Fruit fly (Drosophila melanogaster) whole organism, embryonic: ENCODE data around the gene Amun.

Experiments
- Blimp-1 ChIP-seq: fragments of 200-800 bp; sonication (Bioruptor generic); optimal IDR thresholded peaks from 3 replicates; lab custom pipeline; 2018; ENCODE audit warnings: missing biosample characterization, missing genetic modification characterization, mild to moderate bottlenecking, moderate library complexity, missing genetic modification reagents
- CG12391 ChIP-seq: fragments of 200-800 bp; sonication (Bioruptor generic); optimal IDR thresholded peaks from 3 replicates; lab custom pipeline; 2018; ENCODE audit warnings: missing biosample characterization, mild to moderate bottlenecking, missing genetic modification characterization, moderate library complexity
- CG12659 ChIP-seq: fragments of 200-800 bp; sonication (Bioruptor generic); optimal IDR thresholded peaks from 3 replicates; lab custom pipeline; 2017; ENCODE audit warnings: mild to moderate bottlenecking, missing biosample characterization, missing genetic modification reagents, missing genetic modification characterization
- CG14667 ChIP-seq: fragments of 200-800 bp; sonication (Bioruptor generic); IDR thresholded peaks from 2 replicates; pipeline ENCODE4 v1.3.6; 2022; ENCODE audit warnings: missing biosample characterization, missing genetic modification characterization
- CG14710 ChIP-seq: fragments of 200-800 bp; sonication (Bioruptor generic); optimal IDR thresholded peaks from 3 replicates; lab custom pipeline; 2019; ENCODE audit warnings: missing biosample characterization, mild to moderate bottlenecking, missing genetic modification characterization, moderate library complexity
- CG16815 ChIP-seq: fragments of 200-800 bp; sonication (Bioruptor generic); optimal IDR thresholded peaks from 3 replicates; lab custom pipeline; 2017; ENCODE audit warnings: missing biosample characterization, mild to moderate bottlenecking, missing genetic modification characterization
- CG17829 ChIP-seq: fragments of 200-800 bp; optimal IDR thresholded peaks from 2 replicates; lab custom pipeline; 2019; ENCODE audit warnings: missing biosample characterization, mild to moderate bottlenecking, missing genetic modification characterization, moderate library complexity
- CG2116 ChIP-seq: fragments of 200-800 bp; sonication (Bioruptor generic); optimal IDR thresholded peaks from 3 replicates; lab custom pipeline; 2018; ENCODE audit warnings: missing biosample characterization, mild to moderate bottlenecking, missing genetic modification characterization
- CG2712 ChIP-seq: fragments of 200-800 bp; optimal IDR thresholded peaks from 3 replicates; lab custom pipeline; 2019; ENCODE audit warnings: missing biosample characterization, mild to moderate bottlenecking, missing genetic modification characterization, moderate library complexity
- CG3838 ChIP-seq: fragments of 200-800 bp; sonication (Bioruptor generic); optimal IDR thresholded peaks from 3 replicates; lab custom pipeline; 2016; ENCODE audit warnings: missing biosample characterization, missing genetic modification characterization
- CG6689 ChIP-seq: fragments of 200-800 bp; sonication (Bioruptor generic); IDR thresholded peaks from 2 replicates; pipeline ENCODE4 v1.3.6; 2022; ENCODE audit warnings: missing biosample characterization, missing genetic modification characterization
- CG7271 ChIP-seq: fragments of 200-800 bp; sonication (Bioruptor generic); optimal IDR thresholded peaks from 2 replicates; lab custom pipeline; 2018; ENCODE audit warnings: missing biosample characterization, mild to moderate bottlenecking, missing genetic modification characterization, moderate library complexity
- CG8388 ChIP-seq: fragments of 200-800 bp; sonication (Bioruptor generic); optimal IDR thresholded peaks from 2 replicates; lab custom pipeline; 2019; ENCODE audit warnings: missing biosample characterization, mild to moderate bottlenecking, missing genetic modification characterization, moderate library complexity
- CG9797 ChIP-seq: fragments of 200-800 bp; sonication (Bioruptor generic); optimal IDR thresholded peaks from 3 replicates; lab custom pipeline; 2018; ENCODE audit warnings: missing biosample characterization, mild to moderate bottlenecking, missing genetic modification characterization
- Chrac-16 ChIP-seq: fragments of 200-800 bp; sonication (Bioruptor generic); optimal IDR thresholded peaks from 3 replicates; lab custom pipeline; 2016; ENCODE audit warnings: missing biosample characterization, missing genetic modification characterization
- Dll ChIP-seq: fragments of 200-800 bp; sonication (Bioruptor generic); IDR thresholded peaks from 4 replicates; pipeline ENCODE4 v1.3.6; 2022; ENCODE audit warnings: missing biosample characterization, missing genetic modification characterization; ENCODE audit not compliant: partially characterized antibody
- Fer3 ChIP-seq: fragments of 200-800 bp; sonication (Bioruptor generic); optimal IDR thresholded peaks from 2 replicates; lab custom pipeline; 2018; ENCODE audit warnings: missing biosample characterization, mild to moderate bottlenecking, missing genetic modification characterization, moderate library complexity
- Hmr ChIP-seq: fragments of 200-800 bp; sonication (Bioruptor generic); optimal IDR thresholded peaks from 3 replicates; lab custom pipeline; 2017; ENCODE audit warnings: mild to moderate bottlenecking, missing biosample characterization, missing genetic modification reagents, missing genetic modification characterization
- Max ChIP-seq: fragments of 200-800 bp; sonication (Bioruptor generic); optimal IDR thresholded peaks from 2 replicates; lab custom pipeline; 2016; ENCODE audit warnings: missing biosample characterization, mild to moderate bottlenecking, missing genetic modification characterization
- NC2α ChIP-seq: fragments of 200-800 bp; sonication (Bioruptor generic); optimal IDR thresholded peaks from 2 replicates; lab custom pipeline; 2016; ENCODE audit warnings: missing biosample characterization, missing genetic modification characterization
- Six4 ChIP-seq: fragments of 200-800 bp; sonication (Bioruptor generic); optimal IDR thresholded peaks from 2 replicates; lab custom pipeline; 2016; ENCODE audit warnings: missing biosample characterization, missing genetic modification characterization
- Sry-β ChIP-seq: fragments of 200-800 bp; sonication (Bioruptor generic); optimal IDR thresholded peaks from 2 replicates; lab custom pipeline; 2018; ENCODE audit warnings: missing biosample characterization, mild to moderate bottlenecking, missing genetic modification characterization, moderate library complexity
- Ssrp ChIP-seq: fragments of 200-800 bp; sonication (Bioruptor generic); optimal IDR thresholded peaks from 2 replicates; lab custom pipeline; 2018; ENCODE audit warnings: missing biosample characterization, mild to moderate bottlenecking, missing genetic modification characterization, moderate library complexity
- Vsx1 ChIP-seq: fragments of 200-800 bp; sonication (Bioruptor generic); optimal IDR thresholded peaks from 2 replicates; lab custom pipeline; 2017; ENCODE audit warnings: missing biosample characterization, mild to moderate bottlenecking, missing genetic modification characterization, missing genetic modification reagents
- Xrp1 ChIP-seq: fragments of 200-800 bp; sonication (Bioruptor generic); IDR thresholded peaks from 2 replicates; pipeline ENCODE4 v1.3.6; 2022; ENCODE audit warnings: missing biosample characterization, missing genetic modification characterization
- al ChIP-seq: fragments of 200-800 bp; sonication (Bioruptor generic); IDR thresholded peaks from 2 replicates; pipeline ENCODE4 v1.3.6; 2022; ENCODE audit warnings: missing biosample characterization, missing genetic modification characterization
- amos ChIP-seq: fragments of 200-800 bp; sonication (Bioruptor generic); IDR thresholded peaks from 2 replicates; pipeline ENCODE4 v1.3.6; 2022; ENCODE audit warnings: missing biosample characterization, missing genetic modification characterization; ENCODE audit not compliant: partially characterized antibody
- bbx ChIP-seq: fragments of 200-800 bp; sonication (Bioruptor generic); IDR thresholded peaks from 2 replicates; pipeline ENCODE4 v1.3.6; 2022; ENCODE audit warnings: missing biosample characterization, missing genetic modification characterization; ENCODE audit not compliant: partially characterized antibody
- br ChIP-seq: fragments of >200 bp; optimal IDR thresholded peaks from 2 replicates; lab custom pipeline; 2017
- cg ChIP-seq: fragments of 200-800 bp; sonication (Bioruptor generic); optimal IDR thresholded peaks from 3 replicates; lab custom pipeline; 2019; ENCODE audit warnings: missing biosample characterization, mild to moderate bottlenecking, missing genetic modification characterization, moderate library complexity
- chm ChIP-seq: fragments of 200-800 bp; sonication (Bioruptor generic); IDR thresholded peaks from 2 replicates; pipeline ENCODE4 v1.3.6; 2022; ENCODE audit warnings: missing biosample characterization, missing genetic modification characterization
- ci ChIP-seq: fragments of 200-800 bp; sonication (Bioruptor generic); IDR thresholded peaks from 3 replicates; pipeline ENCODE4 v1.3.6; 2022; ENCODE audit warnings: missing biosample characterization, missing genetic modification characterization
- corto ChIP-seq: fragments of 200-800 bp; sonication (Bioruptor generic); optimal IDR thresholded peaks from 2 replicates; lab custom pipeline; 2016; ENCODE audit warnings: missing biosample characterization, mild to moderate bottlenecking, missing genetic modification characterization, moderate library complexity
- dpn ChIP-seq, 2 experiments: fragments of 200-800 bp; sonication (Bioruptor generic); optimal IDR thresholded peaks; 3 replicates each; lab custom pipeline; 2016; ENCODE audit warnings: missing biosample characterization in 2 of 2, missing genetic modification characterization in 2 of 2
- gsb-n ChIP-seq: fragments of 200-800 bp; sonication (Bioruptor generic); optimal IDR thresholded peaks from 3 replicates; lab custom pipeline; 2018; ENCODE audit warnings: missing biosample characterization, mild to moderate bottlenecking, missing genetic modification characterization
- ind ChIP-seq: fragments of 200-800 bp; sonication (Bioruptor generic); optimal IDR thresholded peaks from 3 replicates; lab custom pipeline; 2016; ENCODE audit warnings: missing biosample characterization, missing genetic modification characterization
- kah ChIP-seq: fragments of 200-800 bp; sonication (Bioruptor generic); optimal IDR thresholded peaks from 2 replicates; lab custom pipeline; 2018; ENCODE audit warnings: missing biosample characterization, mild to moderate bottlenecking, missing genetic modification characterization
- kni ChIP-seq: fragments of 200-800 bp; sonication (Bioruptor generic); optimal IDR thresholded peaks from 3 replicates; lab custom pipeline; 2017; ENCODE audit warnings: mild to moderate bottlenecking, missing biosample characterization, missing genetic modification reagents, missing genetic modification characterization
- lilli ChIP-seq: fragments of 200-800 bp; sonication (Bioruptor generic); optimal IDR thresholded peaks from 3 replicates; lab custom pipeline; 2016; ENCODE audit warnings: missing biosample characterization, missing genetic modification characterization
- nerfin-2 ChIP-seq: fragments of 200-800 bp; sonication (Bioruptor generic); IDR thresholded peaks from 2 replicates; pipeline ENCODE4 v1.3.6; 2022; ENCODE audit warnings: missing biosample characterization, missing genetic modification characterization; ENCODE audit not compliant: partially characterized antibody
- nmo ChIP-seq: fragments of 200-800 bp; sonication (Bioruptor generic); optimal IDR thresholded peaks from 2 replicates; lab custom pipeline; 2018; ENCODE audit warnings: missing biosample characterization, mild to moderate bottlenecking, missing genetic modification characterization, moderate library complexity
- otp ChIP-seq: fragments of 200-800 bp; sonication (Bioruptor generic); IDR thresholded peaks from 3 replicates; pipeline ENCODE4, ENCODE4 v1.3.6; 2022; ENCODE audit warnings: missing biosample characterization, missing genetic modification characterization
- pan ChIP-seq, 4 experiments: fragments of >200 bp in 3 of 4; fragments of 200-800 bp in 1 of 4; sonication (Bioruptor generic) in 1 of 4; optimal IDR thresholded peaks in 3 of 4; IDR thresholded peaks in 1 of 4; 2 replicates each; pipeline versions ENCODE4 v1.3.6 to Lab custom; 2017 to 2022; ENCODE audit warnings: missing biosample characterization in 2 of 4, missing genetic modification characterization in 2 of 4, mixed read lengths in 1 of 4
- phol ChIP-seq: fragments of 200-800 bp; sonication (Bioruptor generic); optimal IDR thresholded peaks from 3 replicates; lab custom pipeline; 2018; ENCODE audit warnings: missing biosample characterization, mild to moderate bottlenecking, missing genetic modification characterization, moderate library complexity
- pzg ChIP-seq: fragments of 200-800 bp; sonication (Bioruptor generic); optimal IDR thresholded peaks from 3 replicates; lab custom pipeline; 2018; ENCODE audit warnings: missing biosample characterization, mild to moderate bottlenecking, missing genetic modification characterization, moderate library complexity
- sisA ChIP-seq: fragments of 200-800 bp; sonication (Bioruptor generic); IDR thresholded peaks from 2 replicates; pipeline ENCODE4 v1.3.6; 2022; ENCODE audit warnings: missing biosample characterization, missing genetic modification characterization
- trem ChIP-seq: fragments of 200-800 bp; optimal IDR thresholded peaks from 3 replicates; lab custom pipeline; 2019; ENCODE audit warnings: missing biosample characterization, mild to moderate bottlenecking, missing genetic modification characterization, moderate library complexity
- unpg ChIP-seq: fragments of 200-800 bp; sonication (Bioruptor generic); optimal IDR thresholded peaks from 3 replicates; lab custom pipeline; 2018; ENCODE audit warnings: missing biosample characterization, mild to moderate bottlenecking, missing genetic modification characterization, moderate library complexity

Amun gene

DNA sequence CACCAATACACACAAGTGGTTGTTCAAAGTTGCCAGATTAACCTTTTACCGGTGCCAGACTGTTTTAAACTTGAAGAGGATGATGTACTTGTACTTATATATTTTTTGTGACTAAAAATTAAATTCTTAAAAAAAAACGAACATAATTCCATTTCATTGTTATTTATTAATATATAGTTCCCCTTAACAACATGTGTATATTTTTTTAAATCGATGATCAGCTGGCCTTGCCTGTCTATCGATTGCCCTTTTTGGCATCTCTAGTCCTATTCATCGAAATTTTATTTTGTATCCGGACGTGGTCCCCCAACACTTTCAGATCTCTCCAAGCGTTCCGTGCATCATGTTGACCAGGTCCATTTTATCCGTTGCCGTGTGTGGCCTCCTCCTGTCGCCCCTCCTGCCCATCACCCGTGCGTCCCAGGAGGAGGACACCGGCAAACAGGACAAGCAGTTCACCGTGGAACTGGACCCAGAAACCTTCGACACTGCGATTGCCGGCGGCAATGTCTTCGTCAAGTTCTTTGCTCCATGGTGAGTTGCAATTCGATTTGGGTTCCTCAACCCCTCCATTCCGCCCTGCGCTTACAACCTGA is 1.5 kb upstream of the Amun start, which contains the start of gene prtp (continued):
- TF ChIP-seq gsb-n (tag; lab: Kevin White, UChicago) (peak; percentile 27), Sry-β (peak; percentile 78), CG12391 (tag; lab: Kevin White, UChicago) (peak; percentile 71), al (GFP tag; lab: Robert Waterston, UW) (no peak), CG16815 (GFP tag; lab: Kevin White, UChicago) (no peak), CG9797 (GFP tag; lab: Kevin White, UChicago) (peak; percentile 15), CG3838 (no peak), CG17829 (tag; lab: Kevin White, UChicago) (no peak), nerfin-2 (GFP tag; lab: Robert Waterston, UW) (peak; percentile 19; the same call in 1 of the 2 replicates), phol (peak; percentile 27), CG6689 (GFP tag; lab: Robert Waterston, UW) (no peak), Max (GFP tag; lab: Kevin White, UChicago) (peak; percentile 20), pan (optimal IDR thresholded peaks at IDR 0.05; lab: Kevin White, UChicago) (no peak), pan (GFP tag; optimal IDR thresholded peaks at IDR 0.05 in 1 of 2, IDR thresholded peaks at IDR 0.05 in 1 of 2) (peak in 1 of 2 experiments; percentile 33), Fer3 (tag; lab: Kevin White, UChicago) (peak; percentile 30), ci (GFP tag; lab: Robert Waterston, UW) (peak; percentile 40; the same call in 2 of the 3 replicates), Xrp1 (GFP tag; lab: Robert Waterston, UW) (peak; percentile 43; the same call in 1 of the 2 replicates), Dll (GFP tag; lab: Robert Waterston, UW) (peak; percentile 76; the same call in 3 of the 4 replicates), NC2α (GFP tag; lab: Kevin White, UChicago) (no peak), Chrac-16 (GFP tag; lab: Kevin White, UChicago) (peak; percentile 34), CG12659 (GFP tag; lab: Kevin White, UChicago) (peak; percentile 23), Ssrp (peak; percentile 5), Vsx1 (GFP tag; lab: Kevin White, UChicago) (no peak), amos (peak; percentile 21; the same call in 1 of the 2 replicates), Blimp-1 (GFP tag; lab: Kevin White, UChicago) (peak; percentile 7), ind (GFP tag; lab: Kevin White, UChicago) (no peak), lilli (GFP tag; lab: Kevin White, UChicago) (peak; percentile 6), CG8388 (GFP tag; lab: Kevin White, UChicago) (no peak), bbx (GFP tag; lab: Robert Waterston, UW) (peak; percentile 32; the same call in 1 of the 2 replicates), chm (GFP tag; lab: Robert Waterston, UW) (0 out of 2 replicates have a peak, but pooled peaks have one; percentile 13), Six4 (peak; percentile 10), sisA (GFP tag; lab: Robert Waterston, UW) (no peak; the same call in 1 of the 2 replicates), trem (tag; lab: Kevin White, UChicago) (peak; percentile 53), br (no peak), CG2712 (peak; percentile 27), CG2116 (peak; percentile 92), kni (GFP tag; lab: Kevin White, UChicago) (peak; percentile 34), CG14667 (GFP tag; lab: Robert Waterston, UW) (no peak), unpg (GFP tag; lab: Kevin White, UChicago) (peak; percentile 16), corto (GFP tag; lab: Kevin White, UChicago) (peak; percentile 37), CG7271 (tag; lab: Kevin White, UChicago) (peak; percentile 33), pzg (GFP tag; lab: Kevin White, UChicago) (peak; percentile 67), cg (GFP tag; lab: Kevin White, UChicago) (peak; percentile 92), kah (GFP tag; lab: Kevin White, UChicago) (peak; percentile 83), otp (GFP tag; lab: Robert Waterston, UW) (no peak), nmo (GFP tag; lab: Kevin White, UChicago) (peak; percentile 24), dpn (GFP tag; optimal IDR thresholded peaks at IDR 0.05; lab: Kevin White, UChicago) (peak in 1 of 2 experiments; percentile 18), Hmr (peak; percentile 14), CG14710 (tag; lab: Kevin White, UChicago) (peak; percentile 71)
